Worm (Caenorhabditis elegans): Measurements from ENCODE around the gene srh-119.

- TF ChIP-seq unc-62 (GFP tag; optimal IDR thresholded peaks at IDR 0.05) (no peak), ztf-6 (GFP tag; IDR thresholded peaks at IDR 0.05) (no peak), lin-54 (GFP tag; optimal IDR thresholded peaks at IDR 0.05) (no peak), lin-35 (GFP tag; optimal IDR thresholded peaks at IDR 0.05) (no peak), snpc-4 (GFP tag; optimal IDR thresholded peaks at IDR 0.05) (no peak), snpc-4 (tag; optimal IDR thresholded peaks at IDR 0.05) (no peak), rcor-1 (GFP tag; IDR thresholded peaks at IDR 0.05) (no peak)
These were observed 47.5 kb downstream of the srh-119 start, which contains the start of gene F49H6.17 for ce11 chrV:17019690-17020089.
